Fruit fly (Drosophila melanogaster): ENCODE results near the gene CG31265.

- TF ChIP-seq psq (optimal IDR thresholded peaks at IDR 0.05) = no peak
- TF ChIP-seq Myc (optimal IDR thresholded peaks at IDR 0.05) = no peak
- no peak for TF ChIP-seq ttk (optimal IDR thresholded peaks at IDR 0.05)
- no peak for TF ChIP-seq h (optimal IDR thresholded peaks at IDR 0.05)
Measured at dm6 chr3R:17142304-17142703, 14.3 kb downstream of the CG31265 start, which contains the start of gene TwdlW.
